Fruit fly (Drosophila melanogaster) whole organism, larva: ENCODE results near the gene Trpml.

Source experiments
- noc ChIP-seq: fragments of 200-800 bp; sonication (Bioruptor generic); optimal IDR thresholded peaks from 3 replicates; lab custom pipeline; 2019; ENCODE audit warnings: missing biosample characterization, mild to moderate bottlenecking, missing genetic modification characterization, moderate library complexity

The Trpml gene

DNA sequence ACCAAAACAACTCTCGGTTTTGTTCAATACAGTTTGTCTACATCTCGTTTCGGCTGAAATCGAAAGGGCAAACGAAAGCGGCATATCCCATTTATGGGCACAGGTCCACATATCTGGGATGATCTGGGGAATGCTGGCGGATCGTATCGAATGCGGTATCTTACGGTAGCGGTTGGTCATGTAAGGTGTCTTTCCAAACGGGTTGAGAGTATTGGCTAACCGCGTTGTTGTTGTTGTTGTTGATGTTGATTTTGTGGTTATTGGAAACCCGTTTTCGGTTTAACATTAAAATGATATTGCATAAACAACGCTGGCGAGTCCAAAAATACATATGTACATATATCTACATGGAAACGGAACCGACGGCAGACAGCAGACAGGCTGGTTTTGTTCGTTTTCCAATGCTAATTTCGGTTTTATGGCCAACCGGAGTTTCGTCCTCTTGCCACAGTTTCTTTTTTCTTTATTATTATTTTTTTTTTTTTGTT is 23.9 kb downstream of the Trpml start:
- no peak for TF ChIP-seq noc (tag; lab: Kevin White, UChicago)

dm6 chr3L:19687200-19687687 is 30.9 kb downstream of the Trpml start, which contains the start of the genes CG8765 and Gbeta76C:
Gene CG8765, minus strand, starts transcription at chr3L:19687353.
Gene Gbeta76C, plus strand, starts transcription at chr3L:19687637.
- no peak for TF ChIP-seq noc (tag; lab: Kevin White, UChicago)

dm6 chr3L:19683520-19683919 is 34.6 kb downstream of the Trpml start:
- TF ChIP-seq noc (tag; lab: Kevin White, UChicago) = no peak

DNA sequence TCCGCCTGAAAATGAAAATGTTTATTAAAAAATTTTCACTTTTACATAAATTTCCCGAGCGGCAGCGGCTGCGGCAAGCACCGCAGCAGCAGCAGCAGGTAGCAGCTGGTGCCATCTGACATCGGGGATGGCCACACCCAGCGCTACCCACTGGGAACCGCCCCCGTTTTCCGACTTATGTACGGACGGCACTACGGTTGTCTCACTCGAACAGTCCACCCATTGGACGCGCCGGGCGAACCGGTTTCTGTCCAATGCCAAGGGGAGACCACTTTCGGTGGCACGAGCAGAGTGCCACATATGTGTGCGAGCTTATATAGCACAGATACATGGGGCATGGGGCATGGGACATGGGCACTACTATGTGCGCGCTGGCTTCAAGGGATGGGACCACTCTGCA is 35.2 kb downstream of the Trpml start:
- no peak for TF ChIP-seq noc (tag; lab: Kevin White, UChicago)

DNA sequence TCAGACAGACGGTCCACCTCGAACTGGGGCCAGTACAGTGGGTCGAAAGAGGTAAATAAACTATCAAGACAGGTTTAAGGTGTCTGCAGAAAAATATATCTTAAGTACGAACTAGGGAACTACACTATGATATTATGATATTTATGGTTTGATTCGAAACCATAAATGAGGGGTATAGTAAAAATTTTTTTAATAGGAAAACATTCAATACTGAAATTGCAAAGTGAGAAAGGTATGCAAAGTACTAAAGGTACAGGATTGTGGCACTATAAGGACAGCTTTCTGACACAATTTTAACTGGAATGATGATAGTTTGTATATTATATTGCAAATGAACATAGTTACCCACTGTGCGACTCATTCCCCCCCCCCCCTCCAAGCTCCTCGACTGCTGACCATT is 42.1 kb downstream of the Trpml start:
- no peak for TF ChIP-seq noc (tag; lab: Kevin White, UChicago)

DNA sequence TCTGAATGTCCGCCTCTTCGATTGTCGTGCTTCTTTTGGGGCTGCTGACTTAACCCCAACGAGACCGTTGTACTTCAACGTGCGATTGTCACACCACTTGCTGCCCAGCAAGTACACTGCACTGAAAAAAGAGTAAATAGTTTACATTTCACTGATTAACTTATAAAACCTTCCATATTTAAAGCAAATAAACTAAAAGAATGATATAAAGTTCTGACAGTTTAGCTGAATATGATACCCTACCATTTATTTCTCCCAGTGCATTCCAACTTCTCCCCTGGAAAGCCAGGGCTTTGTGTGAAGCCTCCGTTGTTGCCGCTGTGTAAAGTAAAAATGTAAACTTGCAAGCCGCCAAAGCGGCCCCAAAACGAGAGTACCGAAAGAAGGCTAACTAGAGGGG is 43.8 kb downstream of the Trpml start:
- no peak for TF ChIP-seq noc (tag; lab: Kevin White, UChicago)

DNA sequence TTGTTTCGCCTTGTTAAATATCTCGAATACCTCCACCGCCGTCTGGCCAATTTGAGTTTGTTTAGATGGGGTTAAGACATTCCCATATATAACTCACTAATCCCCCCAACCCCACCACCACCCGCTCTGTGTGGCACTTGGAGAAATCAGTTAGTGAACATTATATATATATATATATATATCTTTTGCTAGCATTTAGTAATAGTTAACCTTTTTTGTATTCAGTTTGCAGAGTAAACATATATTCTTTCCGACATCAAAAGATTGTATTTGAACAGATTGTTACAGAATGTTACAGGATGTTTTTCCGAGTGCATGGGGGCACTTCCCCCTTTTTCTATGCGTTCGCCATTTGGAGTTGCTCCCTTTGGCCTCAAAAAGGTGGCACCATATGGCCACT is 47.6 kb downstream of the Trpml start:
- no peak for TF ChIP-seq noc (tag; lab: Kevin White, UChicago)

- TF ChIP-seq noc (tag; lab: Kevin White, UChicago) = no peak
Measured at dm6 chr3L:19665059-19665626, 53.0 kb downstream of the Trpml start.
